Fruit fly (Drosophila melanogaster) whole organism, embryonic: Measurements from ENCODE around the gene mei-218.

Source experiments
- Ada2b ChIP-seq: fragments of 200-800 bp; sonication (Bioruptor generic); IDR thresholded peaks from 2 replicates; pipeline ENCODE4 v1.3.6; 2022; ENCODE audit warnings: missing biosample characterization, missing genetic modification characterization
- Antp ChIP-seq: fragments of 200-800 bp; sonication (Bioruptor generic); optimal IDR thresholded peaks from 3 replicates; lab custom pipeline; 2016; ENCODE audit warnings: missing biosample characterization, missing genetic modification characterization
- B-H2 ChIP-seq: fragments of 200-800 bp; sonication (Bioruptor generic); optimal IDR thresholded peaks from 2 replicates; lab custom pipeline; 2018; ENCODE audit warnings: missing biosample characterization, mild to moderate bottlenecking, missing genetic modification characterization
- Bgb ChIP-seq: fragments of 200-800 bp; sonication (Bioruptor generic); IDR thresholded peaks from 2 replicates; pipeline ENCODE4 v1.3.6; 2022; ENCODE audit warnings: missing biosample characterization, missing genetic modification characterization; ENCODE audit not compliant: partially characterized antibody
- CG10654 ChIP-seq: fragments of 200-800 bp; sonication (Bioruptor generic); optimal IDR thresholded peaks from 2 replicates; lab custom pipeline; 2016; ENCODE audit warnings: missing biosample characterization, missing genetic modification characterization
- CG13287 ChIP-seq: fragments of 200-800 bp; sonication (Bioruptor generic); IDR thresholded peaks from 2 replicates; pipeline ENCODE4 v1.3.6; 2022; ENCODE audit warnings: missing biosample characterization, missing genetic modification characterization; ENCODE audit not compliant: partially characterized antibody
- CG17328 ChIP-seq: fragments of 200-800 bp; sonication (Bioruptor generic); IDR thresholded peaks from 2 replicates; pipeline ENCODE4 v1.3.6; 2022; ENCODE audit warnings: missing biosample characterization, missing genetic modification characterization
- CG17568 ChIP-seq: fragments of 200-800 bp; sonication (Bioruptor generic); optimal IDR thresholded peaks from 2 replicates; lab custom pipeline; 2018; ENCODE audit warnings: missing biosample characterization, mild to moderate bottlenecking, missing genetic modification characterization, moderate library complexity
- CG18599 ChIP-seq: fragments of 200-800 bp; sonication (Bioruptor generic); optimal IDR thresholded peaks from 3 replicates; lab custom pipeline; 2017; ENCODE audit warnings: missing biosample characterization, missing genetic modification characterization, mild to moderate bottlenecking, moderate library complexity, missing genetic modification reagents
- CG32532 ChIP-seq: fragments of 200-800 bp; sonication (Bioruptor generic); IDR thresholded peaks from 2 replicates; pipeline ENCODE4 v1.3.6; 2022; ENCODE audit warnings: missing biosample characterization, missing genetic modification characterization
- CG34224 ChIP-seq: fragments of 200-800 bp; sonication (Bioruptor generic); IDR thresholded peaks from 3 replicates; pipeline ENCODE4 v1.3.6; 2022; ENCODE audit warnings: missing biosample characterization, missing genetic modification characterization; ENCODE audit not compliant: partially characterized antibody
- CG42726 ChIP-seq: fragments of 200-800 bp; sonication (Bioruptor generic); IDR thresholded peaks from 2 replicates; pipeline ENCODE4 v1.3.6; 2022; ENCODE audit warnings: missing biosample characterization, missing genetic modification characterization; ENCODE audit not compliant: partially characterized antibody
- CG4617 ChIP-seq: fragments of 200-800 bp; sonication (Bioruptor generic); optimal IDR thresholded peaks from 3 replicates; lab custom pipeline; 2016; ENCODE audit warnings: missing biosample characterization, missing genetic modification characterization, borderline replicate concordance
- CG6854 ChIP-seq: fragments of 200-800 bp; sonication (Bioruptor generic); optimal IDR thresholded peaks from 3 replicates; lab custom pipeline; 2017; ENCODE audit warnings: missing biosample characterization, mild to moderate bottlenecking, missing genetic modification characterization
- CG7357 ChIP-seq: fragments of 200-800 bp; sonication (Bioruptor generic); IDR thresholded peaks from 3 replicates; pipeline ENCODE4 v1.3.6; 2022; ENCODE audit warnings: missing biosample characterization, missing genetic modification characterization
- CG9727 ChIP-seq: fragments of 200-800 bp; sonication (Bioruptor generic); optimal IDR thresholded peaks from 3 replicates; lab custom pipeline; 2017; ENCODE audit warnings: missing biosample characterization, mild to moderate bottlenecking, missing genetic modification characterization
- CG9797 ChIP-seq: fragments of 200-800 bp; sonication (Bioruptor generic); optimal IDR thresholded peaks from 3 replicates; lab custom pipeline; 2018; ENCODE audit warnings: missing biosample characterization, mild to moderate bottlenecking, missing genetic modification characterization
- CTCF ChIP-seq: fragments of 200-800 bp; sonication (Bioruptor generic); optimal IDR thresholded peaks from 2 replicates; lab custom pipeline; 2017; ENCODE audit warnings: missing biosample characterization, mild to moderate bottlenecking, missing genetic modification characterization, moderate library complexity
- D ChIP-seq, 2 experiments: fragments of 200-800 bp in 1 of 2; fragments of >200 bp in 1 of 2; sonication (Bioruptor generic) in 1 of 2; optimal IDR thresholded peaks; 2 replicates in 1 of 2; 3 replicates in 1 of 2; lab custom pipeline; 2017; ENCODE audit warnings: mild to moderate bottlenecking in 1 of 2, missing biosample characterization in 1 of 2, missing genetic modification characterization in 1 of 2, missing genetic modification reagents in 1 of 2
- Dek ChIP-seq: fragments of 200-800 bp; sonication (Bioruptor generic); optimal IDR thresholded peaks from 3 replicates; lab custom pipeline; 2019; ENCODE audit warnings: missing biosample characterization, mild to moderate bottlenecking, missing genetic modification characterization, moderate library complexity
- Dip3 ChIP-seq: fragments of 200-800 bp; sonication (Bioruptor generic); optimal IDR thresholded peaks from 3 replicates; lab custom pipeline; 2016; ENCODE audit warnings: missing biosample characterization, missing genetic modification characterization
- Gsc ChIP-seq: fragments of 200-800 bp; sonication (Bioruptor generic); IDR thresholded peaks from 2 replicates; pipeline ENCODE4 v1.3.6; 2022; ENCODE audit warnings: missing biosample characterization, missing genetic modification characterization
- HLH3B ChIP-seq: fragments of 200-800 bp; sonication (Bioruptor generic); IDR thresholded peaks from 2 replicates; pipeline ENCODE4 v1.3.6; 2022; ENCODE audit warnings: missing biosample characterization, missing genetic modification characterization
- Hr78 ChIP-seq, 2 experiments: fragments of 200-800 bp in 1 of 2; fragments of >200 bp in 1 of 2; sonication (Bioruptor generic) in 1 of 2; optimal IDR thresholded peaks; 2 replicates each; lab custom pipeline; 2017 to 2019; ENCODE audit warnings: missing biosample characterization in 2 of 2, missing genetic modification characterization in 2 of 2, mild to moderate bottlenecking in 1 of 2, moderate library complexity in 1 of 2
- Oli ChIP-seq: fragments of 200-800 bp; sonication (Bioruptor generic); optimal IDR thresholded peaks from 2 replicates; lab custom pipeline; 2018; ENCODE audit warnings: missing biosample characterization, mild to moderate bottlenecking, missing genetic modification characterization, moderate library complexity
- Opbp ChIP-seq: fragments of 200-800 bp; sonication (Bioruptor generic); IDR thresholded peaks from 3 replicates; pipeline ENCODE4 v1.3.6; 2022; ENCODE audit warnings: missing biosample characterization, missing genetic modification characterization; ENCODE audit not compliant: partially characterized antibody
- Vsx1 ChIP-seq: fragments of 200-800 bp; sonication (Bioruptor generic); optimal IDR thresholded peaks from 2 replicates; lab custom pipeline; 2017; ENCODE audit warnings: missing biosample characterization, mild to moderate bottlenecking, missing genetic modification characterization, missing genetic modification reagents
- bigmax ChIP-seq: fragments of 200-800 bp; sonication (Bioruptor generic); optimal IDR thresholded peaks from 2 replicates; lab custom pipeline; 2018; ENCODE audit warnings: missing biosample characterization, mild to moderate bottlenecking, missing genetic modification characterization
- cg ChIP-seq: fragments of 200-800 bp; sonication (Bioruptor generic); optimal IDR thresholded peaks from 3 replicates; lab custom pipeline; 2019; ENCODE audit warnings: missing biosample characterization, mild to moderate bottlenecking, missing genetic modification characterization, moderate library complexity
- ci ChIP-seq: fragments of 200-800 bp; sonication (Bioruptor generic); IDR thresholded peaks from 3 replicates; pipeline ENCODE4 v1.3.6; 2022; ENCODE audit warnings: missing biosample characterization, missing genetic modification characterization
- dm ChIP-seq: fragments of 200-800 bp; sonication (Bioruptor generic); optimal IDR thresholded peaks from 3 replicates; lab custom pipeline; 2016; ENCODE audit warnings: missing biosample characterization, missing genetic modification characterization
- dysf ChIP-seq: fragments of 200-800 bp; sonication (Bioruptor generic); IDR thresholded peaks from 3 replicates; pipeline ENCODE4 v1.3.6; 2022; ENCODE audit warnings: missing biosample characterization, missing genetic modification characterization
- emc ChIP-seq: fragments of 200-800 bp; sonication (Bioruptor generic); optimal IDR thresholded peaks from 2 replicates; lab custom pipeline; 2016; ENCODE audit warnings: missing biosample characterization, missing genetic modification characterization
- eve ChIP-seq, 2 experiments: fragments of >200 bp; optimal IDR thresholded peaks; 2 replicates each; lab custom pipeline; 2017; ENCODE audit warnings: missing biosample characterization in 2 of 2, missing genetic modification characterization in 2 of 2
- fd64A ChIP-seq: fragments of 200-800 bp; sonication (Bioruptor generic); optimal IDR thresholded peaks from 3 replicates; lab custom pipeline; 2018; ENCODE audit warnings: missing biosample characterization, mild to moderate bottlenecking, missing genetic modification characterization
- gfzf ChIP-seq: fragments of 200-800 bp; sonication (Bioruptor generic); optimal IDR thresholded peaks from 2 replicates; lab custom pipeline; 2016; ENCODE audit warnings: missing biosample characterization, mild to moderate bottlenecking, missing genetic modification characterization, moderate library complexity
- insv ChIP-seq, 2 experiments: fragments of 200-800 bp; sonication (Bioruptor generic); optimal IDR thresholded peaks; 3 replicates each; lab custom pipeline; 2016 to 2018; ENCODE audit warnings: missing biosample characterization in 2 of 2, missing genetic modification characterization in 2 of 2
- jing ChIP-seq: fragments of 200-800 bp; sonication (Bioruptor generic); optimal IDR thresholded peaks from 2 replicates; lab custom pipeline; 2018; ENCODE audit warnings: missing biosample characterization, mild to moderate bottlenecking, missing genetic modification characterization
- kah ChIP-seq: fragments of 200-800 bp; sonication (Bioruptor generic); optimal IDR thresholded peaks from 2 replicates; lab custom pipeline; 2018; ENCODE audit warnings: missing biosample characterization, mild to moderate bottlenecking, missing genetic modification characterization
- pb ChIP-seq: fragments of 200-800 bp; sonication (Bioruptor generic); optimal IDR thresholded peaks from 3 replicates; lab custom pipeline; 2016; ENCODE audit warnings: missing biosample characterization, missing genetic modification characterization
- phol ChIP-seq: fragments of 200-800 bp; sonication (Bioruptor generic); optimal IDR thresholded peaks from 3 replicates; lab custom pipeline; 2018; ENCODE audit warnings: missing biosample characterization, mild to moderate bottlenecking, missing genetic modification characterization, moderate library complexity
- pros ChIP-seq: fragments of 200-800 bp; sonication (Bioruptor generic); optimal IDR thresholded peaks from 3 replicates; lab custom pipeline; 2019; ENCODE audit warnings: missing biosample characterization, mild to moderate bottlenecking, missing genetic modification characterization, moderate library complexity
- ranshi ChIP-seq: fragments of 200-800 bp; sonication (Bioruptor generic); IDR thresholded peaks from 2 replicates; pipeline ENCODE4 v1.3.6; 2022; ENCODE audit warnings: missing biosample characterization, missing genetic modification characterization
- row ChIP-seq: fragments of 200-800 bp; sonication (Bioruptor generic); IDR thresholded peaks from 3 replicates; pipeline ENCODE4 v1.3.6; 2022; ENCODE audit warnings: missing biosample characterization, missing genetic modification characterization
- yki ChIP-seq: fragments of >200 bp; optimal IDR thresholded peaks from 3 replicates; lab custom pipeline; 2018
- zfh2 ChIP-seq: fragments of 200-800 bp; sonication (Bioruptor generic); optimal IDR thresholded peaks from 2 replicates; lab custom pipeline; 2016; ENCODE audit warnings: missing biosample characterization, missing genetic modification characterization

Gene mei-218

dm6 chrX:17125017-17125821 lies 17.6 kb downstream of the mei-218 start (continued):
- TF ChIP-seq Bgb (GFP tag; lab: Robert Waterston, UW): peak; percentile 86
- TF ChIP-seq HLH3B (GFP tag; lab: Robert Waterston, UW): peak; percentile 76
- TF ChIP-seq D (optimal IDR thresholded peaks at IDR 0.05; lab: Kevin White, UChicago): no peak
- TF ChIP-seq D (GFP tag; optimal IDR thresholded peaks at IDR 0.05; lab: Kevin White, UChicago): peak; percentile 42
- peak; percentile 70 for TF ChIP-seq CG17568 (GFP tag; lab: Kevin White, UChicago)
- peak; percentile 22 for TF ChIP-seq pros (GFP tag; lab: Kevin White, UChicago)
- no peak for TF ChIP-seq emc
- peak; percentile 26; the same call in 2 of the 3 replicates for TF ChIP-seq CG7357 (GFP tag; lab: Robert Waterston, UW)
- peak; percentile 91 for TF ChIP-seq CG34224 (GFP tag; lab: Robert Waterston, UW)
- TF ChIP-seq Dek: peak; percentile 47
- peak; percentile 13 for TF ChIP-seq Dip3 (GFP tag; lab: Kevin White, UChicago)
- TF ChIP-seq Antp (GFP tag; lab: Kevin White, UChicago): peak; percentile 7
- peak; percentile 93 for TF ChIP-seq CG13287 (GFP tag; lab: Robert Waterston, UW)
- peak; percentile 58 for TF ChIP-seq zfh2 (GFP tag; lab: Kevin White, UChicago)
- peak; percentile 45 for TF ChIP-seq CG9727
- peak in 1 of 2 experiments; percentile 63 for TF ChIP-seq eve (GFP tag; optimal IDR thresholded peaks at IDR 0.05; lab: Kevin White, UChicago)
- TF ChIP-seq Oli: peak; percentile 55
- peak; percentile 6 for TF ChIP-seq fd64A (GFP tag; lab: Kevin White, UChicago)
- TF ChIP-seq pb (GFP tag; lab: Kevin White, UChicago): no peak
- TF ChIP-seq jing (GFP tag; lab: Kevin White, UChicago): no peak
- TF ChIP-seq yki (lab: Kevin White, UChicago): no peak
- no peak for TF ChIP-seq insv (GFP tag; optimal IDR thresholded peaks at IDR 0.05; lab: Kevin White, UChicago)
- peak; percentile 62 for TF ChIP-seq CG17328
- TF ChIP-seq CG18599 (GFP tag; lab: Kevin White, UChicago): peak; percentile 82
- TF ChIP-seq CG6854 (GFP tag; lab: Kevin White, UChicago): peak; percentile 71
- TF ChIP-seq bigmax (GFP tag; lab: Kevin White, UChicago): no peak
- peak; percentile 73 for TF ChIP-seq ci (GFP tag; lab: Robert Waterston, UW)
- peak in 1 of 2 experiments; percentile 28 for TF ChIP-seq Hr78 (GFP tag; optimal IDR thresholded peaks at IDR 0.05; lab: Kevin White, UChicago)
- peak; percentile 12 for TF ChIP-seq cg (GFP tag; lab: Kevin White, UChicago)
- peak; percentile 95 for TF ChIP-seq row
- TF ChIP-seq dm (GFP tag; lab: Kevin White, UChicago): peak; percentile 19
- peak; percentile 78 for TF ChIP-seq CG32532 (GFP tag; lab: Robert Waterston, UW)
- peak; percentile 82 for TF ChIP-seq dysf (GFP tag; lab: Robert Waterston, UW)
- no peak for TF ChIP-seq Gsc (GFP tag; lab: Robert Waterston, UW)
- TF ChIP-seq CG42726 (GFP tag; lab: Robert Waterston, UW): peak; percentile 76; the same call in 1 of the 2 replicates
- TF ChIP-seq Opbp (GFP tag; lab: Robert Waterston, UW): peak; percentile 87
- TF ChIP-seq CG9797 (GFP tag; lab: Kevin White, UChicago): peak; percentile 18
- TF ChIP-seq CG4617 (GFP tag; lab: Kevin White, UChicago): no peak
- TF ChIP-seq Ada2b (GFP tag; lab: Robert Waterston, UW): peak; percentile 78
- TF ChIP-seq Vsx1: peak; percentile 6
- peak; percentile 68 for TF ChIP-seq ranshi (GFP tag; lab: Robert Waterston, UW)
- no peak for TF ChIP-seq CTCF (GFP tag; lab: Kevin White, UChicago)
- peak; percentile 62 for TF ChIP-seq kah (GFP tag; lab: Kevin White, UChicago)
- TF ChIP-seq phol (tag; lab: Kevin White, UChicago): peak; percentile 69
- peak; percentile 36 for TF ChIP-seq B-H2
- TF ChIP-seq gfzf (GFP tag; lab: Kevin White, UChicago): no peak
- peak; percentile 44 for TF ChIP-seq CG10654 (GFP tag; lab: Kevin White, UChicago)
